Fruit fly (Drosophila melanogaster) Kc167 (cell line): ENCODE results near the gene jvl.

Experiments used
- Myc ChIP-seq: fragments of >200 bp; optimal IDR thresholded peaks from 2 replicates; lab custom pipeline; 2017; ENCODE audit warnings: missing external identifiers
- Sin3A ChIP-seq: fragments of >200 bp; optimal IDR thresholded peaks from 2 replicates; lab custom pipeline; 2018; ENCODE audit warnings: missing external identifiers
- h ChIP-seq: fragments of >200 bp; optimal IDR thresholded peaks from 3 replicates; lab custom pipeline; 2018; ENCODE audit warnings: missing external identifiers
- insv ChIP-seq: fragments of >200 bp; optimal IDR thresholded peaks from 3 replicates; lab custom pipeline; 2018; ENCODE audit warnings: missing external identifiers
- psq ChIP-seq: fragments of >200 bp; optimal IDR thresholded peaks from 2 replicates; lab custom pipeline; 2017; ENCODE audit warnings: missing external identifiers
- ttk ChIP-seq: sonication (Bioruptor generic); optimal IDR thresholded peaks from 2 replicates; lab custom pipeline; 2017; ENCODE audit warnings: missing external identifiers

Gene jvl

dm6 chr3R:14749077-14749798, 7.9 kb downstream of the jvl start:
- TF ChIP-seq ttk (no peak), h (lab: Kevin White, UChicago) (no peak), psq (lab: Kevin White, UChicago) (no peak), Myc (lab: Kevin White, UChicago) (no peak), Sin3A (no peak), insv (lab: Kevin White, UChicago) (no peak)

DNA sequence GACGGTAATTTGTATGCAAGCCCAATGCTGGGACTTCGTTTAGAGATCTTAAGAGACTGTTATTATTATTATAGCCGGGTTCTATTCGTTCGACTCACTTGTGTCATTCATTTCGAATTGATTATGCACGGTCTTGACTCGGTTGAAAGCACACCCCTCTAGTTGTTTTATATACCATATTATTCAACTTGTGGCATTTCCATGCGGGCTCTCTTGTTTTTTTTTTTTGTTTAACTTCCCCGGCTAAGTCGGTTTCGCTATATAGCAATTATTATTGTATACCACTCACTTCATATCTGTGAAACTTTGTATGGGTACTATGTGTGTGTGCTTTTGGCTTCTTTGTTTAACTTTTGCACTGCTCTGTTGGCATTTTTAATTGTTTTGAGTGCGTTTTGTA, 9.6 kb downstream of the jvl start, which contains the start of gene smp-30:
Gene smp-30 (minus strand): TSS at position 224 of the 400 bp plus-strand sequence.
- no peak for TF ChIP-seq insv (lab: Kevin White, UChicago)
- no peak for TF ChIP-seq ttk
- no peak for TF ChIP-seq h (lab: Kevin White, UChicago)
- TF ChIP-seq Myc (lab: Kevin White, UChicago): no peak
- TF ChIP-seq Sin3A: no peak
- no peak for TF ChIP-seq psq (lab: Kevin White, UChicago)

DNA sequence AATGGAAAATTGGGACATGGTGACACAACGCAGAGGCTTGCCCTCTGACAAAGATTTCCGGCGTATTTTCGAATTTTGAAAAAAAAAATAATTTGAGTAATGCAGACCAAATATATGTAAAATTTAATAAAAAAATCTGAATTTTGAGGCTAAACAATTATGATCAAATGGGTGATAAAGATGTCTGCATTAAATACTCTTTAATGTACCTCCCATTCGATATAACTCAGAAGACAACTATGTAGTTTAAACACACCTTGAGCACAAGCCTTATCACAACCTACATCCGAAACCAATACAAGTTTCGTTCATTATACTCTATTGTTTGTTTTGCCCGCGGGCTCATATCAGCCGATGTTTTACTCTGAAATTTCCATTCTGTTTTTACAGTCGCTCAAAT, 13.0 kb downstream of the jvl start, which contains the start of gene CG7362:
Gene CG7362 (minus strand): TSS at position 101 of the 400 bp plus-strand sequence.
- TF ChIP-seq Sin3A: no peak
- no peak for TF ChIP-seq psq (lab: Kevin White, UChicago)
- no peak for TF ChIP-seq h (lab: Kevin White, UChicago)
- TF ChIP-seq insv (lab: Kevin White, UChicago): no peak
- TF ChIP-seq ttk: no peak
- no peak for TF ChIP-seq Myc (lab: Kevin White, UChicago)

DNA sequence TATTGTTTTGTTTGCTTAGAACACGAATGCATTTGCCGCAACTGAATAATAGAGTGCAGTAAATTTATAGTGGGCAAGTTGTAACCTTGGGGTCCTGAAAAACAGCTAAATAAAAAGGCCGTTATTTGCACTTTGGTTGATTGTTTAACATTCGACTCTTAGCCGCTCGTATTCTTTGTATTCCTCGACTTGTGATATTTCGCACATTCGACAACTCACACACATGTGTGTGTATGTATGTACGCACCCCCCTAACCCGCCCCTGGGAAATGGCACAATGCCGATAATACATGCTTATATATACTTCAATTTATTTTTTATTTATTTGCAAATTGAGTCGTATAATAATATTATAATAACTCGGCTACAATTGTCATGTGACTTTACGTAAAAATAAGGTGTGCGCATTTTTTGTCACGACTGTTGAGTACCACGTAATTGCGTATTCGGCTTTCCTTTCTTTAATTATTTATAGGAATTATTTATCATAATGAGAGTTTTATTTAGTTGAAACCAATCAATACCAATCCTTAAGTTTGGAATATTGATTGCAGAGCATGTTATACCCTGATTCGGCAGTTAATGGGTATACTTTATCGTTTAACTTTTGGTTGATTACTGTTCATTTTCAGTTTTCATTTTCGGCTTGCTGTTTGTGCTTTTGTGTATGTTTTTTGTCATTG, 13.6 kb downstream of the jvl start:
- TF ChIP-seq h (lab: Kevin White, UChicago): no peak
- no peak for TF ChIP-seq Myc (lab: Kevin White, UChicago)
- no peak for TF ChIP-seq psq (lab: Kevin White, UChicago)
- no peak for TF ChIP-seq ttk
- TF ChIP-seq Sin3A: no peak
- TF ChIP-seq insv (lab: Kevin White, UChicago): no peak

DNA sequence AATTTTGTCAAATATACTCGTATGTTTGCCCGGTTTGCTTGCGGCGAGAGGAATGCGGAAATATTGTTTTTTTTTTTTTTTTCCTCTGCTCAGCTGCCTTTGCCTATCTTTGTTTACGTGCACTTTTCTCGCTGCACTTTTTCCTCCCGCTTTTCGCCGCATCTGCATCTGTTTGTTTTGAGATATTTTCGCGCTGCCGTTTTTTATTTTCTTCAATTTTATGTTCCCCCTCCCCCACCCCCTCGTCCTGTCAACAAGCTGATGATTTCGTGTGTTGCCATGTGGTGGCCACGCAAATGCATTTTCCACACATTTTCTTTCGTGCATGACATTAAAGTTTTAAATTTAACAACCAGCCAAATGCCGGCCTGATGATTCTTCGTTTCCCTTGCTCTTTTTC, 14.7 kb downstream of the jvl start:
- TF ChIP-seq h (lab: Kevin White, UChicago) (no peak), psq (lab: Kevin White, UChicago) (no peak), ttk (no peak), Myc (lab: Kevin White, UChicago) (no peak), insv (lab: Kevin White, UChicago) (no peak), Sin3A (no peak)

DNA sequence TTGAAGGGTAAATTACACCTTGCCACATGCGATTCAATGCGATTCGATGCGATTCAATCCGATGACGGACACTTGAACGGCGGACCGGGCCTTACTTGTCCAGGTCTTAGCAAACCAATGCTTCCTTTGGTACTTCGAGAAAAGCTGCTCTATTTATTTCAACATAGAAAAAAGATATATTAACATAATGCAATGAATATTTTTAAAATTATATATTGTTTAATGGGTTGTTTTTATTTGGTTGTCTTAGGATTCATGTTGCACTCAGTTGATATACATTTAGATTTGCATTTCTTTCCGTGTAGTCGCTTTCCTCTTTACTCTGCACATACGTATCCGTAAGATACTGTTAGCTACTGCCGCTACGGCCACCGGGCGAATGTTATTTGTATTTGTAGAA, 16.9 kb downstream of the jvl start:
- TF ChIP-seq psq (lab: Kevin White, UChicago) (no peak), Myc (lab: Kevin White, UChicago) (no peak), ttk (no peak), h (lab: Kevin White, UChicago) (no peak), insv (lab: Kevin White, UChicago) (no peak), Sin3A (no peak)

dm6 chr3R:14761060-14761459, 19.7 kb downstream of the jvl start:
- TF ChIP-seq Myc (lab: Kevin White, UChicago): no peak
- no peak for TF ChIP-seq Sin3A
- no peak for TF ChIP-seq psq (lab: Kevin White, UChicago)
- no peak for TF ChIP-seq insv (lab: Kevin White, UChicago)

DNA sequence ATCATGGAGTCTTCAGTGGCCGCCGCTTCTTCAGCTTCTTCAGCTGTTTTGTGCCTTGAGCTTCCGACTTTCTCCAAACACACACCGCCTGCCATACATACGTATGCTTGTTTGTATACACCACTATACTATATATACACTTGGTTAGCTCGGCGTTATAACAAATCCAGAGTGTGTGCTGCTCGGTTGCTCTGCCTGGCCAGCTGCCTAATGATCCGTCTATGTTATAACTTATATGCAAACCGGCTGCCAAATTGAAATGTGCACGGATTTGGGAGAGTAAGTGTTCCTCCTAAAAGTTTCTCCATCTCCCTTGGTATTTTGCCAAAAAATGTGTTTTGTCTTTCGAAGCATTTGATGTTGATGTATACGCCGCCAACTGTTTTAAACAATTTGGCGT, 22.1 kb downstream of the jvl start:
- no peak for TF ChIP-seq psq (lab: Kevin White, UChicago)
- TF ChIP-seq Myc (lab: Kevin White, UChicago): no peak
- TF ChIP-seq h (lab: Kevin White, UChicago): no peak
- TF ChIP-seq insv (lab: Kevin White, UChicago): no peak
- TF ChIP-seq Sin3A: no peak
- no peak for TF ChIP-seq ttk

DNA sequence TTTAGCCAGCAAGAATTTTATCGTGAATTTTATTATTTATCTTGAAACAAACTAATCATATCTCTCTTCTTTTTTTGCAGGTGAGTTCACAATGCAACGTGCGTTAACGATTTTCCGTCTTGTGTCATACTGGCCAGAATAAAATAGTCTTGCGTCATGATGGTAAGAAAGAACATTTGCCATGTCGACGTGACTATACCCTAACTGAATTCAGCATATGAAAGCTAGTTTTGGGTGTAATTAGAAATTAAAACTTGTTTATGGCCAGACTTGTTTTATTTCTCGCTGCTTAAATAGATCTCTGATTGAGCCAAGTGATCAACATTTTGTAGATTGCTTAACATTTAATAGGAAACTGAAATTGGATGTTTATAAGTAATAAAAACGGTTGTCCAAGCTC, 22.7 kb downstream of the jvl start:
- TF ChIP-seq ttk: no peak
- TF ChIP-seq psq (lab: Kevin White, UChicago): no peak
- no peak for TF ChIP-seq h (lab: Kevin White, UChicago)
- TF ChIP-seq insv (lab: Kevin White, UChicago): no peak
- TF ChIP-seq Sin3A: no peak
- no peak for TF ChIP-seq Myc (lab: Kevin White, UChicago)

dm6 chr3R:14765364-14765993, 24.1 kb downstream of the jvl start:
- TF ChIP-seq h (lab: Kevin White, UChicago) (no peak), Sin3A (no peak), Myc (lab: Kevin White, UChicago) (no peak), ttk (no peak)

- TF ChIP-seq ttk (no peak), h (lab: Kevin White, UChicago) (no peak), Myc (lab: Kevin White, UChicago) (no peak), insv (lab: Kevin White, UChicago) (no peak), Sin3A (no peak), psq (lab: Kevin White, UChicago) (no peak)
Measured at dm6 chr3R:14766439-14767025, 25.1 kb downstream of the jvl start.

- no peak for TF ChIP-seq h (lab: Kevin White, UChicago)
- TF ChIP-seq psq (lab: Kevin White, UChicago): no peak
- TF ChIP-seq ttk: no peak
- TF ChIP-seq Myc (lab: Kevin White, UChicago): no peak
- no peak for TF ChIP-seq Sin3A
- TF ChIP-seq insv (lab: Kevin White, UChicago): no peak
Measured at dm6 chr3R:14775395-14775794, 34.0 kb downstream of the jvl start.
